Worm (Caenorhabditis elegans) whole organism, mixed stage, embryonic: ENCODE data around the gene dhs-28.

Experiments used
- lsy-2 ChIP-seq: fragments of 150-350 bp; optimal IDR thresholded peaks from 2 replicates; lab custom pipeline; 2014; ENCODE audit warnings: missing biosample characterization, missing genetic modification characterization
- nhr-237 ChIP-seq: fragments of 150-350 bp; optimal IDR thresholded peaks from 2 replicates; lab custom pipeline; 2014; ENCODE audit warnings: missing biosample characterization, missing genetic modification characterization

DNA sequence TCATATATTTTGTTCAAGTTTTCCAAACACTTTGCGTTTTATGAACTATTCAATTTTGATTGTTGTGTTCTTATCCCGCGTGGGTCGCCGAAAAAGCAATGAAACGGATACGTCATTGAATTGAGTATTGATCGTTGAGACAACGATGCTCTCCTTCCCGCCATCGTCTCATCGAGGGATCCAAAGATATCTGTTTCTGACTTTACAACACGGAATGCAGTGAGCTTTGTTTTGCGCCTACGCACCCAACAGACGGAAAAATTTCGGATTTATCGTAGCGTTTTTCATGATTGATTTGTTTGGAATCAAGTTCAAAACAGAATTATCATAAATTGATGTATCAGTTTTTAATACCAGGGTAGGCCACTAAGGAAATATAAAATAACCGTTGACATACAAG is 4.3 kb downstream of the dhs-28 start:
- TF ChIP-seq nhr-237 (no peak), lsy-2 (tag; lab: Kevin White, UChicago) (no peak)
